Worm (Caenorhabditis elegans) whole organism, L2 larva: ENCODE results near the gene sdz-1.

Experiments
- C34F6.9 ChIP-seq: fragments of 150-350 bp; optimal IDR thresholded peaks from 2 replicates; lab custom pipeline; 2014; ENCODE audit warnings: missing biosample characterization, missing genetic modification characterization
- F13H6.1 ChIP-seq: sonication (generic microtip); optimal IDR thresholded peaks from 2 replicates; lab custom pipeline; 2016; ENCODE audit warnings: missing genetic modification characterization, missing compliant biosample characterization
- R02D3.7 ChIP-seq: fragments of 150-350 bp; optimal IDR thresholded peaks from 2 replicates; lab custom pipeline; 2014; ENCODE audit warnings: missing biosample characterization, missing genetic modification characterization
- Y55F3AM.14 ChIP-seq: fragments of 200-800 bp; sonication (Bioruptor generic); optimal IDR thresholded peaks from 2 replicates; lab custom pipeline; 2018; ENCODE audit warnings: mild to moderate bottlenecking, missing genetic modification characterization, missing compliant biosample characterization
- ZK546.5 ChIP-seq: sonication (generic microtip); optimal IDR thresholded peaks from 2 replicates; lab custom pipeline; 2017; ENCODE audit warnings: missing biosample characterization, missing genetic modification characterization
- alr-1 ChIP-seq: fragments of 150-350 bp; optimal IDR thresholded peaks from 2 replicates; lab custom pipeline; 2014; ENCODE audit warnings: missing biosample characterization, missing genetic modification characterization
- aly-2 ChIP-seq: fragments of 150-350 bp; optimal IDR thresholded peaks from 2 replicates; lab custom pipeline; 2014; ENCODE audit warnings: missing biosample characterization, missing genetic modification characterization
- ama-1 ChIP-seq: fragments of 150-350 bp; optimal IDR thresholded peaks from 2 replicates; lab custom pipeline; 2018; ENCODE audit warnings: inconsistent platforms
- blmp-1 ChIP-seq: sonication (generic microtip); optimal IDR thresholded peaks from 2 replicates; lab custom pipeline; 2017; ENCODE audit warnings: missing genetic modification characterization, mild to moderate bottlenecking, missing compliant biosample characterization, antibody characterized with exemption, moderate library complexity; ENCODE audit not compliant: insufficient read depth
- ceh-16 ChIP-seq: fragments of 150-350 bp; optimal IDR thresholded peaks from 2 replicates; lab custom pipeline; 2014; ENCODE audit warnings: missing biosample characterization, missing genetic modification characterization
- ceh-82 ChIP-seq: fragments of 150-350 bp; optimal IDR thresholded peaks from 2 replicates; lab custom pipeline; 2014; ENCODE audit warnings: missing biosample characterization, missing genetic modification characterization
- crh-2 ChIP-seq: sonication (generic microtip); optimal IDR thresholded peaks from 2 replicates; lab custom pipeline; 2017; ENCODE audit warnings: missing biosample characterization, missing genetic modification characterization
- dmd-4 ChIP-seq: sonication (generic microtip); optimal IDR thresholded peaks from 2 replicates; lab custom pipeline; 2017; ENCODE audit warnings: missing biosample characterization, missing genetic modification characterization
- egl-27 ChIP-seq: sonication (generic microtip); optimal IDR thresholded peaks from 3 replicates; lab custom pipeline; 2017; ENCODE audit warnings: missing biosample characterization, missing genetic modification reagents, missing genetic modification characterization
- elt-1 ChIP-seq: fragments of 150-350 bp; optimal IDR thresholded peaks from 2 replicates; lab custom pipeline; 2014; ENCODE audit warnings: missing biosample characterization, missing genetic modification characterization
- elt-3 ChIP-seq: sonication (generic microtip); optimal IDR thresholded peaks from 2 replicates; lab custom pipeline; 2017; ENCODE audit warnings: missing biosample characterization, missing genetic modification characterization
- fos-1 ChIP-seq: fragments of 150-350 bp; optimal IDR thresholded peaks from 2 replicates; lab custom pipeline; 2014; ENCODE audit warnings: missing biosample characterization, missing genetic modification characterization
- gmeb-1 ChIP-seq: fragments of 150-350 bp; optimal IDR thresholded peaks from 2 replicates; lab custom pipeline; 2014; ENCODE audit warnings: missing biosample characterization, missing genetic modification characterization
- lin-13 ChIP-seq: fragments of 150-350 bp; optimal IDR thresholded peaks from 2 replicates; lab custom pipeline; 2014; ENCODE audit warnings: missing biosample characterization, missing genetic modification reagents, missing genetic modification characterization
- lin-39 ChIP-seq: fragments of 150-350 bp; optimal IDR thresholded peaks from 2 replicates; lab custom pipeline; 2014; ENCODE audit warnings: missing biosample characterization, missing genetic modification reagents, missing genetic modification characterization
- lsy-2 ChIP-seq, 2 experiments: fragments of 150-350 bp in 1 of 2; sonication (generic microtip) in 1 of 2; optimal IDR thresholded peaks; 2 replicates each; lab custom pipeline; 2014 to 2017; ENCODE audit warnings: missing biosample characterization in 2 of 2, missing genetic modification characterization in 2 of 2
- mab-5 ChIP-seq: fragments of 150-350 bp; optimal IDR thresholded peaks from 2 replicates; lab custom pipeline; 2014; ENCODE audit warnings: missing biosample characterization, missing genetic modification characterization
- mbf-1 ChIP-seq: sonication (generic microtip); optimal IDR thresholded peaks from 2 replicates; lab custom pipeline; 2017; ENCODE audit warnings: missing biosample characterization, missing genetic modification characterization
- mdl-1 ChIP-seq, 2 experiments: fragments of 150-350 bp in 1 of 2; sonication (generic microtip) in 1 of 2; optimal IDR thresholded peaks; 2 replicates each; lab custom pipeline; 2017; ENCODE audit warnings: missing biosample characterization in 2 of 2, missing genetic modification characterization in 2 of 2
- nhr-10 ChIP-seq: sonication (generic microtip); optimal IDR thresholded peaks from 2 replicates; lab custom pipeline; 2017; ENCODE audit warnings: missing biosample characterization, missing genetic modification characterization
- nhr-11 ChIP-seq: fragments of 150-350 bp; optimal IDR thresholded peaks from 2 replicates; lab custom pipeline; 2014; ENCODE audit warnings: missing biosample characterization, missing genetic modification characterization
- nhr-129 ChIP-seq: fragments of 150-350 bp; optimal IDR thresholded peaks from 2 replicates; lab custom pipeline; 2014; ENCODE audit warnings: missing biosample characterization, missing genetic modification characterization
- nhr-21 ChIP-seq: fragments of 150-350 bp; optimal IDR thresholded peaks from 2 replicates; lab custom pipeline; 2014; ENCODE audit warnings: missing biosample characterization, missing genetic modification characterization
- nhr-23 ChIP-seq: fragments of 150-350 bp; optimal IDR thresholded peaks from 2 replicates; lab custom pipeline; 2014; ENCODE audit warnings: missing biosample characterization, missing genetic modification reagents, missing genetic modification characterization
- nhr-237 ChIP-seq: fragments of 150-350 bp; optimal IDR thresholded peaks from 2 replicates; lab custom pipeline; 2014; ENCODE audit warnings: missing biosample characterization, missing genetic modification characterization
- nhr-25 ChIP-seq: fragments of 150-350 bp; sonication (generic microtip); optimal IDR thresholded peaks from 3 replicates; lab custom pipeline; 2014; ENCODE audit warnings: missing biosample characterization, missing genetic modification characterization
- nhr-6 ChIP-seq: fragments of 150-350 bp; optimal IDR thresholded peaks from 2 replicates; lab custom pipeline; 2014; ENCODE audit warnings: missing biosample characterization, missing genetic modification characterization
- peb-1 ChIP-seq: fragments of 150-350 bp; optimal IDR thresholded peaks from 2 replicates; lab custom pipeline; 2014; ENCODE audit warnings: missing biosample characterization, missing genetic modification characterization
- sem-4 ChIP-seq: fragments of 150-350 bp; optimal IDR thresholded peaks from 2 replicates; lab custom pipeline; 2014; ENCODE audit warnings: missing biosample characterization, missing genetic modification reagents, missing genetic modification characterization
- skn-1 ChIP-seq: sonication (generic microtip); optimal IDR thresholded peaks from 2 replicates; lab custom pipeline; 2017; ENCODE audit warnings: missing biosample characterization, missing genetic modification characterization
- sma-3 ChIP-seq: sonication (generic microtip); optimal IDR thresholded peaks from 2 replicates; lab custom pipeline; 2016; ENCODE audit warnings: missing genetic modification reagents, missing genetic modification characterization, missing compliant biosample characterization
- sma-9 ChIP-seq, 2 experiments: fragments of 150-350 bp in 1 of 2; sonication (generic microtip) in 1 of 2; optimal IDR thresholded peaks; 2 replicates each; lab custom pipeline; 2014 to 2016; ENCODE audit warnings: missing genetic modification characterization in 2 of 2, mild to moderate bottlenecking in 1 of 2, missing biosample characterization in 1 of 2, missing compliant biosample characterization in 1 of 2, missing genetic modification reagents in 1 of 2, moderate library complexity in 1 of 2
- unc-39 ChIP-seq: fragments of 150-350 bp; optimal IDR thresholded peaks from 2 replicates; lab custom pipeline; 2014; ENCODE audit warnings: missing biosample characterization, missing genetic modification characterization
- unc-55 ChIP-seq: fragments of 150-350 bp; sonication (generic microtip); optimal IDR thresholded peaks from 3 replicates; lab custom pipeline; 2014; ENCODE audit warnings: missing biosample characterization, missing genetic modification reagents, missing genetic modification characterization
- unc-62 ChIP-seq: fragments of 150-350 bp; optimal IDR thresholded peaks from 2 replicates; lab custom pipeline; 2014; ENCODE audit warnings: missing biosample characterization, missing genetic modification reagents, missing genetic modification characterization
- ztf-1 ChIP-seq: fragments of 200-800 bp; sonication (Bioruptor generic); conservative IDR thresholded peaks from 2 replicates; pipeline ENCODE4 v1.3.6; 2022; ENCODE audit warnings: missing genetic modification characterization, missing compliant biosample characterization
- ztf-11 ChIP-seq: sonication (generic microtip); optimal IDR thresholded peaks from 2 replicates; lab custom pipeline; 2017; ENCODE audit warnings: missing biosample characterization, missing genetic modification characterization
- ztf-4 ChIP-seq: fragments of 150-350 bp; optimal IDR thresholded peaks from 2 replicates; lab custom pipeline; 2014; ENCODE audit warnings: missing biosample characterization, missing genetic modification characterization

Gene sdz-1

DNA sequence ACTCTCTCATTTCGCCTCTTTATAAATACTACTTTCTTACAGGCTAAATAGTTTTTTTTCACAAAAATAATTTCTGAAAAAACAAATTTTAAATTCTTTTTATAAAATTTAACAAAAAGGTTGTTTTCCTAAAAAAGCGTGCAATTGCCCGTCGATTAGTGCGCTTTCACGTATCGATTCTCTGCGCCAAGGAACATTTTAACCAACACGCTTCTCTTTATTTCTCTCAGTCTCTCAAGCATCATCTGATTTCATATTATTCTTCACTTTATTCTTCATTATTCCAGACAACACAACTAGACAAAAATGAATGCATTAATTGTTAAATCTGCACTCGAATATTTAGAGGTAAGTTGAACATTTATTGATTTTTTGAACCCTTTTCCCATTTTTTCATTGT is 10.5 kb downstream of the sdz-1 start, which contains the start of gene B0303.4 (continued):
- no peak for TF ChIP-seq skn-1 (tag; lab: Kevin White, UChicago)
- TF ChIP-seq ztf-4 (tag; lab: Kevin White, UChicago) = no peak
- peak; percentile 2 for TF ChIP-seq nhr-21 (tag; lab: Kevin White, UChicago)
- TF ChIP-seq mab-5 (tag; lab: Kevin White, UChicago) = no peak
- peak; percentile 62 for TF ChIP-seq nhr-25 (tag; lab: Kevin White, UChicago)
- peak; percentile 62 for TF ChIP-seq nhr-129
- TF ChIP-seq peb-1 (tag; lab: Kevin White, UChicago) = no peak
- TF ChIP-seq ztf-11 = no peak
- peak; percentile 94 for TF ChIP-seq C34F6.9 (tag; lab: Kevin White, UChicago)
- TF ChIP-seq unc-39 (tag; lab: Kevin White, UChicago) = no peak
- peak; percentile 94 for TF ChIP-seq sem-4 (tag; lab: Kevin White, UChicago)
- TF ChIP-seq lin-39 = no peak
- TF ChIP-seq nhr-11 (tag; lab: Kevin White, UChicago) = no peak
- TF ChIP-seq ceh-82 = no peak
- TF ChIP-seq sma-3 (GFP tag; lab: Kevin White, UChicago) = peak; percentile 15
- TF ChIP-seq unc-55 (GFP tag; lab: Kevin White, UChicago) = peak; percentile 92
- TF ChIP-seq nhr-6 (tag; lab: Kevin White, UChicago) = no peak
- TF ChIP-seq mdl-1 (tag; optimal IDR thresholded peaks at IDR 0.05; lab: Kevin White, UChicago) = peak in 1 of 2 experiments; percentile 8
- TF ChIP-seq gmeb-1 (tag; lab: Kevin White, UChicago) = peak; percentile 45

ce11 chrIII:8689143-8689542 is 11.0 kb downstream of the sdz-1 start:
- TF ChIP-seq nhr-23 (tag; lab: Kevin White, UChicago) (no peak), elt-3 (no peak), aly-2 (tag; lab: Kevin White, UChicago) (no peak), lin-39 (no peak)

DNA sequence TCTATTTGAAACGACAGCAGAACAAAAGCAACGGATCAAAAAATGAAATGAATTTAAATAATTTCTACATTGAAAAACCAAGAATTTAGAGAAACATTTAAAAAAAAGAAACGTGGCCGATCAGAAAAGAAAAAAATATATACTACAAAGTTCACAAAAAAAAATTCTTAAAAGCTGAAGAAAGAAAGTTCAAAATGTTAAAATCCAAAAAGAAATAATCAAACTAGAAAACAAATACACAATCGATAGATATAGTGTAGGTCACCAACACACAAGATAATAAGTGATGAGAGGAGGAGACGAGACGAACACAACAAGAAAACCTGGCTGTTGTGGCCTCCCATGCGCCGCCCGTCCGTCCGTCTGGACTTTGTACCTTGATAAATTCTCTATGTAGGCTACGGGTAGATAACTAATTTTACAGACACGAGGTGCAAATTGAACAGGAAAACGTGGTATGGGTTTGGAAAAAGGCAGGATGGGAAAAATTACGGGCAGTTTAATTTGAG is 11.6 kb downstream of the sdz-1 start, which contains the start of gene hadb-1:
Gene hadb-1 (minus strand): TSS at position 51 of the 509 bp plus-strand sequence.
- peak; percentile 45 for TF ChIP-seq sma-3 (GFP tag; lab: Kevin White, UChicago)
- TF ChIP-seq nhr-25 (tag; lab: Kevin White, UChicago) = peak; percentile 60
- no peak for TF ChIP-seq lin-13 (GFP tag; lab: Kevin White, UChicago)
- TF ChIP-seq sma-9 (GFP tag; optimal IDR thresholded peaks at IDR 0.05; lab: Kevin White, UChicago) = peak; percentile 41
- TF ChIP-seq sma-9 (tag; optimal IDR thresholded peaks at IDR 0.05; lab: Kevin White, UChicago) = no peak
- TF ChIP-seq nhr-237 (tag; lab: Kevin White, UChicago) = no peak
- TF ChIP-seq peb-1 (tag; lab: Kevin White, UChicago) = no peak
- peak; percentile 53 for TF ChIP-seq nhr-21 (tag; lab: Kevin White, UChicago)
- peak; percentile 12 for TF ChIP-seq F13H6.1
- TF ChIP-seq fos-1 (tag; lab: Kevin White, UChicago) = peak; percentile 19
- TF ChIP-seq nhr-129 = peak; percentile 38
- peak; percentile 9 for TF ChIP-seq C34F6.9 (tag; lab: Kevin White, UChicago)
- peak; percentile 18 for TF ChIP-seq crh-2 (tag; lab: Kevin White, UChicago)
- TF ChIP-seq lsy-2 (tag; optimal IDR thresholded peaks at IDR 0.05; lab: Kevin White, UChicago) = peak in 1 of 2 experiments; percentile 20

DNA sequence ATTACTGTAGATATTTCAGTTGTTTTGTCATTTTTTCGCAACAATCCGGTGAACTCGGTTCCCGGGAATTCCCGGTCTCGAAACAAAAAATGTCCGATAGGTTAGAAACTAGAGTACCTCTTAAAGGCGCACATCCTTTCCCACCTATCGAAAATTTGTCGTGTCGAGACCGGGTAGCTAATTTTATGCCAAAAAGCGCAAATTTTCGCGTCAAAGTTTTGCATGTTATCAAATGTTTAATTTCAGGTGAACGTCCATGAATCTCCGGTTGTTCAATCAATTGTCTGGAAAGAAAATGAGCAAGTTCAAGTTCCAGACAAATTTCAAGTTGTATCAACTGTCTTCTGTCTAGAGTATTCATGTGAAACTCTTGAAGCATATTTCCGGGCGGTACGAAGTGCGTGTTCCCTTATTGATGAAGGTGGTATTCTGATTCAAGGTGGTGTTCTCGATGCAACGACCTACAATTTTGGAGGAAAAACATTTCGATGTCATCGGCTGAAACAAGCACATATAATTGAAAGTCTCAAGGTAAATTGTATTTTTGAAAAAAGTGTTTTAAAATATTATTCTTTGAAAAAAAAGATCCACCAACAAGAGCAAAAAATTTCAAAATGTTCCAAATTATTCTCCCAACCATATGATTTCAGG is 14.4 kb downstream of the sdz-1 start:
- TF ChIP-seq lin-39 (no peak), R02D3.7 (no peak), dmd-4 (no peak), alr-1 (tag; lab: Kevin White, UChicago) (no peak), unc-62 (GFP tag; lab: Kevin White, UChicago) (no peak), nhr-11 (tag; lab: Kevin White, UChicago) (no peak), ztf-1 (GFP tag; lab: Robert Waterston, UW) (no peak), nhr-237 (tag; lab: Kevin White, UChicago) (no peak), nhr-6 (tag; lab: Kevin White, UChicago) (no peak), sma-3 (GFP tag; lab: Kevin White, UChicago) (peak; percentile 53), ceh-16 (no peak), blmp-1 (tag; lab: Kevin White, UChicago) (no peak), sma-9 (GFP tag; optimal IDR thresholded peaks at IDR 0.05; lab: Kevin White, UChicago) (peak; percentile 27), sma-9 (tag; optimal IDR thresholded peaks at IDR 0.05; lab: Kevin White, UChicago) (no peak), ZK546.5 (tag; lab: Kevin White, UChicago) (no peak), C34F6.9 (tag; lab: Kevin White, UChicago) (no peak), nhr-21 (tag; lab: Kevin White, UChicago) (peak; percentile 52), ceh-82 (no peak), mab-5 (tag; lab: Kevin White, UChicago) (no peak), egl-27 (tag; lab: Kevin White, UChicago) (no peak), lsy-2 (tag; optimal IDR thresholded peaks at IDR 0.05; lab: Kevin White, UChicago) (no peak), ama-1 (lab: Kevin White, UChicago) (no peak), nhr-10 (tag; lab: Kevin White, UChicago) (no peak), ztf-4 (tag; lab: Kevin White, UChicago) (peak; percentile 23), F13H6.1 (peak; percentile 9), Y55F3AM.14 (GFP tag; lab: Kevin White, UChicago) (peak; percentile 55), unc-55 (GFP tag; lab: Kevin White, UChicago) (no peak), elt-1 (tag; lab: Kevin White, UChicago) (no peak), nhr-23 (tag; lab: Kevin White, UChicago) (no peak), ztf-11 (no peak), mdl-1 (tag; optimal IDR thresholded peaks at IDR 0.05; lab: Kevin White, UChicago) (no peak), mbf-1 (tag; lab: Kevin White, UChicago) (no peak)
